Worm (Caenorhabditis elegans) whole organism, midembryonic: ENCODE results near the gene K12H6.10.

Source experiments
- T22C8.4 ChIP-seq: fragments of 200-800 bp; sonication (Bioruptor generic); IDR thresholded peaks from 2 replicates; pipeline ENCODE4 v1.3.6; 2022; ENCODE audit warnings: missing genetic modification characterization, missing compliant biosample characterization
- cog-1 ChIP-seq: sonication (generic microtip); optimal IDR thresholded peaks from 2 replicates; lab custom pipeline; 2016; ENCODE audit warnings: missing genetic modification characterization, missing compliant biosample characterization
- flt-1 ChIP-seq: fragments of 200-800 bp; sonication (Bioruptor generic); IDR thresholded peaks from 2 replicates; pipeline ENCODE4 v1.3.6; 2022; ENCODE audit warnings: missing genetic modification characterization, missing compliant biosample characterization
- klf-2 ChIP-seq: fragments of 200-800 bp; sonication (Bioruptor generic); conservative IDR thresholded peaks from 2 replicates; pipeline ENCODE4 v1.3.6; 2022; ENCODE audit warnings: missing genetic modification reagents, missing genetic modification characterization, missing compliant biosample characterization
- med-1 ChIP-seq: sonication (generic microtip); optimal IDR thresholded peaks from 2 replicates; lab custom pipeline; 2017; ENCODE audit warnings: missing genetic modification characterization, mild to moderate bottlenecking, missing compliant biosample characterization, antibody characterized with exemption, missing genetic modification reagents; ENCODE audit not compliant: insufficient read depth
- ref-1 ChIP-seq: fragments of 200-800 bp; sonication (Bioruptor generic); conservative IDR thresholded peaks from 2 replicates; pipeline ENCODE4 v1.3.6; 2022; ENCODE audit warnings: missing genetic modification reagents, missing genetic modification characterization, missing compliant biosample characterization
- tab-1 ChIP-seq: fragments of 200-800 bp; sonication (Bioruptor generic); IDR thresholded peaks from 2 replicates; pipeline ENCODE4 v1.3.6; 2022; ENCODE audit warnings: missing genetic modification characterization, missing compliant biosample characterization
- ztf-23 ChIP-seq: fragments of 200-800 bp; sonication (Bioruptor generic); IDR thresholded peaks from 2 replicates; pipeline ENCODE4 v1.3.6; 2022; ENCODE audit warnings: missing genetic modification reagents, missing genetic modification characterization, missing compliant biosample characterization
- ztf-29 ChIP-seq: fragments of 200-800 bp; sonication (Bioruptor generic); IDR thresholded peaks from 2 replicates; pipeline ENCODE4 v1.3.6; 2022; ENCODE audit warnings: missing genetic modification reagents, missing genetic modification characterization, missing compliant biosample characterization

The K12H6.10 gene

DNA sequence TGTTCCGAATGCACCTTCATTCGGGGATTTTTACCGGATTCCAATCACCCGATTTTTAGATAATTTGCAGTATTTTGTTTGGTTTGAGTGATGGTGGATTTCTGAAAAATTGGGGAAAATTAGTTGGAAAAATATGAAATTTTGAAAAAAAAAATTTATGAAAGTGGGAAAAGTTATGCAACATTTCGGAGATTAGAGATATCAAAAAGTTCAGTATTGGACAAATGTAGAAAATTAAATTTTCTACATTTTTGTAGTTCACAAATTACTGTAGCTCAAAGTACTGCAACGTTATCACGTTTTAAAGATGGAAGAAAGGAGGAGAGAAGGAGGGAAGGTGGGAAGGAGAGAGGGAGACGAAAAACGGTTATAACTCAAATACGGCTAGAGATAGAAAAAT, 29.8 kb downstream of the K12H6.10 start, which contains the start of gene ptc-3:
Gene ptc-3, minus strand, starts transcription at position 101 of the 400 bp plus-strand sequence.
- TF ChIP-seq med-1 (GFP tag; lab: Kevin White, UChicago) (no peak), ref-1 (GFP tag; lab: Robert Waterston, UW) (no peak), flt-1 (GFP tag; lab: Robert Waterston, UW) (no peak), T22C8.4 (GFP tag; lab: Robert Waterston, UW) (no peak), tab-1 (GFP tag; lab: Robert Waterston, UW) (no peak), cog-1 (tag; lab: Kevin White, UChicago) (no peak), klf-2 (GFP tag; lab: Robert Waterston, UW) (no peak), ztf-29 (no peak), ztf-23 (GFP tag; lab: Robert Waterston, UW) (no peak)

DNA sequence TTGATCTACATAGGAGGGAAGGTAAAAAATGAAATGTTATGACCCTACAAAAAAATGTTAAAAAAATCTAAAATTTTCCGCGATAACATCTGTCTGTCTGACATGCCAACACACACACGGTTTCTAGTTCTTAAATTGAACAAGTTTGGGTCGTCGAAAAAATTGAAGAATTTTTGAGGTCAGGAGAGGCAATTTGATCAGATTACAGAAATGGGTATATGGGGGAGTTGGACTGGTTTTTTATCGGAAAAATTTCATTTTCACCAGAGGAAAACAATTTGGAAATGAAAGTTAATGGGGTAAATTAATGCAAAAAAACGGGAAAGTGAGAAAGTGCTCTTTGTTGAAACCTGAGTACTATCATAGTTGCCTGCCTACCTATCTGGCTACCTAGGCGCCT, 31.1 kb downstream of the K12H6.10 start:
- no peak for TF ChIP-seq ztf-23 (GFP tag; lab: Robert Waterston, UW)
- TF ChIP-seq flt-1 (GFP tag; lab: Robert Waterston, UW) = no peak
- no peak for TF ChIP-seq cog-1 (tag; lab: Kevin White, UChicago)
- no peak for TF ChIP-seq klf-2 (GFP tag; lab: Robert Waterston, UW)
- TF ChIP-seq T22C8.4 (GFP tag; lab: Robert Waterston, UW) = no peak

DNA sequence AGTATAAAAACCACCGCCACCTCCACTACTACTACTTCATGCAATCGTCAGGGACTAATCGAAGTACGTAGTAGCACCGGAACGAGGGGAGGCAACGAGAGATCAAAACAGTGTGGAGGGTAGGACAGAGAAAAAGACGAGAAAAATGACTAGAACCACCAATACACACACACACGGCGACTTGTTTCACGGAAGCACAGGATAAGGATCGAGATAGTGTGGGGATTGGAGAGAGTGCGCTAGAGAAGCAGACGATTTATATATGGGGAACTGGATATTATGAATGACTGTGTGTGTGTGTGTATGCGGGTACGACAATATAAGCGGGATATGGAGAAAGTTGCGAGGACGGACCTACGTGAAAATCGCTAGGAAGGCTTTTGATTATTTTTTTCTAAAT, 32.1 kb downstream of the K12H6.10 start:
- no peak for TF ChIP-seq flt-1 (GFP tag; lab: Robert Waterston, UW)
- peak; percentile 34; the same call in 1 of the 2 replicates for TF ChIP-seq ztf-29

DNA sequence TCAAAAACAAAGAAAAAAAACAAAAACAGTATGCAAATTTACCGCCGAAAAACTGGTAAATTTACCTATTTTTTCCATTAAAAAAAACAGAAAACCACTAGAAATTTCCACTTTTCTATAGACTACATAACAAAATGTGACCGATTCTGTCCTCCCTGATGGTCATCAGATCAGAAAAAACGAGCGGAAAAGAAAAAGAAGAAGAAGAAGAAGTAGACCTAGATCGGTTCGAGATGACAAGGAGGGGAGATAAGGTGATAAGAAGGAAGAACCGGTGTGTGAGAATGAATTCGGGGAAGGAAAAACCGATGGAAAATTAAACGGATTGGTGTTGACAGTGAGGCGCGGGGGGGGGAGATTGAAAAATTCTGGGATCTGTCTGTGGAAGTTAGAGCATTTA, 33.4 kb downstream of the K12H6.10 start:
- TF ChIP-seq ztf-29 = no peak
- TF ChIP-seq klf-2 (GFP tag; lab: Robert Waterston, UW) = no peak
- no peak for TF ChIP-seq flt-1 (GFP tag; lab: Robert Waterston, UW)
- no peak for TF ChIP-seq ztf-23 (GFP tag; lab: Robert Waterston, UW)
- no peak for TF ChIP-seq cog-1 (tag; lab: Kevin White, UChicago)
- no peak for TF ChIP-seq med-1 (GFP tag; lab: Kevin White, UChicago)
- no peak for TF ChIP-seq ref-1 (GFP tag; lab: Robert Waterston, UW)
- no peak for TF ChIP-seq T22C8.4 (GFP tag; lab: Robert Waterston, UW)
- TF ChIP-seq tab-1 (GFP tag; lab: Robert Waterston, UW) = no peak

DNA sequence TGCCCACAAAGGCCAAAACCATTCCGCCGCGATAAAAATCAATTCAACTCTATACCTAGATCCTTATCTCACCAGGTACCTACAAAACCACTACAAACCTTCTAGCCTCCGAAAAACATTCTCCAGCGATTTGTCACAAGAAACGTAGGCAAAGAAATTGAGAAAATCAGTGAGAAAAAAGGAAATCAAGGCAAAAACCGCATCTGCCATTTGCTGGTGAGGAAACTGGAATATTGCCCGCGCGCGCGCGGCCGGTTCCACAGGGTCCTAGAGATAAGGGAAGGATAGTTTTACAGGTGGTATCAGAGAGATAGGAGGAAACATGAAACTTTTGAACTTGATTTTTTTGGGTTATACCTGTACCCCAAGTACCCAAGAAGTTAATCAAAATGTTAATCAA, 34.9 kb downstream of the K12H6.10 start:
- TF ChIP-seq klf-2 (GFP tag; lab: Robert Waterston, UW) = no peak
- TF ChIP-seq flt-1 (GFP tag; lab: Robert Waterston, UW) = no peak
- TF ChIP-seq cog-1 (tag; lab: Kevin White, UChicago) = no peak
- TF ChIP-seq ztf-23 (GFP tag; lab: Robert Waterston, UW) = no peak
- TF ChIP-seq ref-1 (GFP tag; lab: Robert Waterston, UW) = no peak
- no peak for TF ChIP-seq med-1 (GFP tag; lab: Kevin White, UChicago)
- no peak for TF ChIP-seq T22C8.4 (GFP tag; lab: Robert Waterston, UW)

DNA sequence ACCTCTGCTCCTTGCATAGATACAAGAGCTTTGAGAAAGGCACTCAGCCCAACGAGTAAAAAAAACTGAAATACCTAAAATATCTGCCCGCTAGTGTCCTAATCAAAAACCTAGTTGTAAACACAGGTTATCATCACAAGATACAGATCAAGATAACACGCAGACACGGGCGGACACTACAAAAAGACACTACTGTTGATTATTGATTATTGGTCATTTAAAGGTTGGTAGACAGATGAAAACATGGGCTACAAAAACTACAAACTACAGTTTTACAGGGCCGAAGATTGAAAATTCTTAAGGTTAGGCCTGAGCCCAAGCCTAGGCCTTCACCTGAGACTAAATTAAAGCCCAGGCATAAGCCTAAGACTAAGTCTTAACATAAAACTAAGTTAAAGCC, 36.2 kb downstream of the K12H6.10 start:
- TF ChIP-seq T22C8.4 (GFP tag; lab: Robert Waterston, UW) = no peak
- TF ChIP-seq klf-2 (GFP tag; lab: Robert Waterston, UW) = no peak
- no peak for TF ChIP-seq ref-1 (GFP tag; lab: Robert Waterston, UW)
- TF ChIP-seq flt-1 (GFP tag; lab: Robert Waterston, UW) = no peak
- no peak for TF ChIP-seq med-1 (GFP tag; lab: Kevin White, UChicago)
- TF ChIP-seq cog-1 (tag; lab: Kevin White, UChicago) = no peak
- no peak for TF ChIP-seq ztf-23 (GFP tag; lab: Robert Waterston, UW)
- TF ChIP-seq tab-1 (GFP tag; lab: Robert Waterston, UW) = no peak
- TF ChIP-seq ztf-29 = no peak

DNA sequence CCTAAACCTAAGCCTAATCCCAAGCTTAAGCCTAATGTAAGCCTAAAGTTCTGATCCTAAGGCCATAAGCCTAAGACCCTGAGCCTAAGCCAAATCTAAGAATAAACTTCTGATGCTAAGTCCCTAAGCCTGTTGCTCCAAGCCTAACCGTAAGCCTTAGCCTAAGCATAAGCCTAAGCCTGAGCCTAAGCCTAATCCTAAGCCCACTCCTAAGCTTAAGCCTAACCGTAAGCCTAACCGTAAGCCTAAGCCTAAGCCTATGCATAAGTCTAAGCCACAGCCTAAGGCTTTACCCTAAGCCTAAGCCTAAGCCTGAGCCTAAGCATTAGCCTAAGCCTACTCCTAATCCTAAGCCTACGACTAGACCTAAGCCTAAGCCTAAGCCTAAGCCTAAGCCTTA, 36.6 kb downstream of the K12H6.10 start:
- TF ChIP-seq cog-1 (tag; lab: Kevin White, UChicago) (no peak), T22C8.4 (GFP tag; lab: Robert Waterston, UW) (no peak), med-1 (GFP tag; lab: Kevin White, UChicago) (no peak), klf-2 (GFP tag; lab: Robert Waterston, UW) (no peak), ztf-29 (no peak; the same call in 1 of the 2 replicates), ztf-23 (GFP tag; lab: Robert Waterston, UW) (no peak), ref-1 (GFP tag; lab: Robert Waterston, UW) (no peak), flt-1 (GFP tag; lab: Robert Waterston, UW) (no peak), tab-1 (GFP tag; lab: Robert Waterston, UW) (no peak)

DNA sequence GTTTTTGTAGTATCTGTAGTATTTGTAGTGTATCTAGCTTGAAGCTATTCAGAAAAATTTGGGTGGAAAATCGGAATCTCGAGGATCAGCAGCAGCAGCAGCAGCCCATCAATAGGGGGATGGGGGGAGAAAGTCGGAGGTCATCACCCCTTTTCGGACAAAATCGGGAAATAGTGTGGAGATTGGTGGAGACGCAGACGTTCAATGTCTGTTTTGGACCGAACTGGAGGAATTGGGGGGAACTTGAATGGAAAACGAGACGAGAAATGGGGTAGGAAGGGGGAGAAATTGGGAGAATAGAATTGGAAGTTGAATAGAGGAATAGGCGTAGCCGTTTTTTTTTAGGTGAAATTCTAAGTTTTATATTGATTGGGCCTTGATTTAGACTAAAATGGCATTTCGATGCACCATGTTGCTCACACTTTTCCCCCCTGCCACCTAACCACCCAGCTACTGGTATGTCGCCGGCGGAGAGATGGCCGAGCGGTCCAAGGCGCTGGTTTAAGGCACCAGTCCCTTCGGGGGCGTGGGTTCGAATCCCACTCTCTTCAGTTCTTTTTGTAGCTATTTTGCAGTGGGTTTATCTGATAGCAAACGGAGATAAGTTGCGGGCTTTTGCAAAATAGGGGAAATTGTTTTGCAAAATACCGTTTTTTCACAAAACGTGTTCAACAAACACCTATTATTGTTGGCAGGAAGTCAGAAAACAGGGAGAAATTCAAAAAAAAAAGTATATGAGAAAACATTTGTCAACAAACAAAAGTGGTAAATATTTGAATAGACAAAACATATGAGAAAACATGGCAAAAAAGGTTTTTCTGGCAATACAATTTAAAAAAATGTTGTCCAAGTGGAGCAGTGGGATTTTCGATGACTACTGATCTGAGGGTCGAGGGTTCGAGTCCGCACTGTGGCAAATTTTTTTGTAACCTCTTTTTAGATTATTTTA, 37.5 kb downstream of the K12H6.10 start:
- TF ChIP-seq T22C8.4 (GFP tag; lab: Robert Waterston, UW) (no peak), med-1 (GFP tag; lab: Kevin White, UChicago) (no peak), flt-1 (GFP tag; lab: Robert Waterston, UW) (peak; percentile 81), cog-1 (tag; lab: Kevin White, UChicago) (no peak), ztf-29 (no peak), tab-1 (GFP tag; lab: Robert Waterston, UW) (peak; percentile 64), ztf-23 (GFP tag; lab: Robert Waterston, UW) (peak; percentile 52; the same call in 1 of the 2 replicates), klf-2 (GFP tag; lab: Robert Waterston, UW) (no peak), ref-1 (GFP tag; lab: Robert Waterston, UW) (no peak)
